Worm (Caenorhabditis elegans): Measurements from ENCODE around the gene C06A1.6.

ce11 chrII:10547803-10548693 is 16.4 kb downstream of the C06A1.6 start:
- TF ChIP-seq nhr-28 (tag; optimal IDR thresholded peaks at IDR 0.05): peak; percentile 50
- no peak for TF ChIP-seq snpc-4 (tag; optimal IDR thresholded peaks at IDR 0.05)
